Fruit fly (Drosophila melanogaster): Measurements from ENCODE around the gene RIOK1.
A peak's percentile ranks its signal among the peaks of the same experiment; 100 is the strongest.

DNA sequence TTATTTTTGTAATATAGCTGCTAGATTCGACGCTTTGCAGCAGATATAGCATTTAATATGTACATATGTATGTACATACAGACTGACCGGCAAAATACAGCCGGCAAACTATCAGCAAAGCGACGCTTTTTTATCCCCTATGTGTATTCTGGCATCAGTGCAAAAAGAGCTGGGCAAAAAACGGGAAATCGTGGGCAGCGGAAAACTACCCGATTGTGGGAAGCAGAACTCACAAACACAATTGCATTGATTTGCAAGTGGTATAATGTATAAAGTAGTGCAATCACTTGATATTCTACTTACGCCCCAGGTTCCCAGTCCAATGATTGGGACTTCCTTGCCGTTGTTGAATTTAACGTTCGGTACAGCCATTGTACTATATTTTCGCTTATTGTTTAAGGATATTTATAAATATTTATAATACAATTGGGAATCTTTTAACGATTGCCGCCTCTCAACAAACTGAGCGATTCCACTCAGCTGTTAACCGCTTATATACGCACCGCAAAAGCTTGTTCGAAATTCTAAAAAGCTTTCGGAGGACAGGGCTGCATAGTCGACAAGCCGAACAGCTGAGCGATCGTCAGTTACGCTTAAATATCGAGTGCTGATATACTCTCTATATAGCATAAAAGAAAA is 24.9 kb downstream of the RIOK1 start:
- TF ChIP-seq usp (GFP tag; optimal IDR thresholded peaks at IDR 0.05) (no peak), sv (GFP tag; optimal IDR thresholded peaks at IDR 0.05) (no peak), br (GFP tag; optimal IDR thresholded peaks at IDR 0.05) (no peak), CG32264 (GFP tag; optimal IDR thresholded peaks at IDR 0.05) (no peak), tai (GFP tag; optimal IDR thresholded peaks at IDR 0.05) (no peak), pan (optimal IDR thresholded peaks at IDR 0.05) (no peak), psq (GFP tag; optimal IDR thresholded peaks at IDR 0.05) (peak; percentile 7), N (GFP tag; optimal IDR thresholded peaks at IDR 0.05) (no peak), lola (GFP tag; optimal IDR thresholded peaks at IDR 0.05) (no peak), fru (GFP tag; optimal IDR thresholded peaks at IDR 0.05) (no peak), GATAd (GFP tag; optimal IDR thresholded peaks at IDR 0.05) (no peak), Dif (GFP tag; optimal IDR thresholded peaks at IDR 0.05; ENCODE audit: partially characterized antibody) (no peak)
